Worm (Caenorhabditis elegans) whole organism, L4 larva: ENCODE measurements around the gene vha-11.

Experiments used
- D1046.2 ChIP-seq: fragments of 200-800 bp; sonication (Bioruptor generic); IDR thresholded peaks from 2 replicates; pipeline ENCODE4 v1.3.6; 2022; ENCODE audit warnings: missing genetic modification characterization, missing compliant biosample characterization
- T26A8.4 ChIP-seq: fragments of 200-800 bp; sonication (Bioruptor generic); IDR thresholded peaks from 2 replicates; pipeline ENCODE4 v1.3.6; 2022; ENCODE audit warnings: missing genetic modification characterization, missing compliant biosample characterization
- Y48G9A.11 ChIP-seq: fragments of 200-800 bp; sonication (Bioruptor generic); IDR thresholded peaks from 2 replicates; pipeline ENCODE4 v1.3.6; 2022; ENCODE audit warnings: missing genetic modification reagents, missing genetic modification characterization, missing compliant biosample characterization
- aha-1 ChIP-seq: fragments of 150-350 bp; peaks from one replicate; lab custom pipeline; 2014; ENCODE audit warnings: missing biosample characterization, missing genetic modification characterization
- ama-1 ChIP-seq: fragments of 150-350 bp; optimal IDR thresholded peaks from 2 replicates; lab custom pipeline; 2014; ENCODE audit warnings: inconsistent platforms, mixed read lengths
- attf-4 ChIP-seq: sonication (generic microtip); optimal IDR thresholded peaks from 3 replicates; lab custom pipeline; 2017; ENCODE audit warnings: missing biosample characterization, missing genetic modification characterization
- ceh-20 ChIP-seq: fragments of 200-800 bp; sonication (Bioruptor generic); IDR thresholded peaks from 2 replicates; pipeline ENCODE4 v1.3.6; 2022; ENCODE audit warnings: missing genetic modification reagents, missing genetic modification characterization, missing compliant biosample characterization
- ceh-28 ChIP-seq: fragments of 150-350 bp; optimal IDR thresholded peaks from 2 replicates; lab custom pipeline; 2014; ENCODE audit warnings: missing biosample characterization, missing genetic modification reagents, missing genetic modification characterization
- ceh-82 ChIP-seq: sonication (generic microtip); optimal IDR thresholded peaks from 2 replicates; lab custom pipeline; 2017; ENCODE audit warnings: missing biosample characterization, missing genetic modification characterization
- daf-16 ChIP-seq, 3 experiments: sonication (generic microtip); optimal IDR thresholded peaks; 2 replicates each; lab custom pipeline; 2016 to 2017; ENCODE audit warnings: missing genetic modification characterization in 3 of 3, missing genetic modification reagents in 3 of 3, mild to moderate bottlenecking in 2 of 3, missing compliant biosample characterization in 2 of 3, missing biosample characterization in 1 of 3, moderate library complexity in 1 of 3
- dmd-9 ChIP-seq: fragments of 200-800 bp; sonication (Bioruptor generic); IDR thresholded peaks from 2 replicates; pipeline ENCODE4 v1.3.6; 2022; ENCODE audit warnings: missing genetic modification reagents, missing genetic modification characterization, missing compliant biosample characterization
- dpl-1 ChIP-seq: fragments of 150-350 bp; optimal IDR thresholded peaks from 2 replicates; lab custom pipeline; 2014; ENCODE audit warnings: missing biosample characterization, missing genetic modification reagents, missing genetic modification characterization
- duxl-1 ChIP-seq: sonication (generic microtip); optimal IDR thresholded peaks from 2 replicates; lab custom pipeline; 2016; ENCODE audit warnings: mild to moderate bottlenecking, missing genetic modification characterization, moderate library complexity, missing compliant biosample characterization; ENCODE audit not compliant: poor library complexity
- dve-1 ChIP-seq: sonication (generic microtip); optimal IDR thresholded peaks from 2 replicates; lab custom pipeline; 2017; ENCODE audit warnings: antibody characterized with exemption, mild to moderate bottlenecking, missing genetic modification characterization, missing compliant biosample characterization; ENCODE audit not compliant: insufficient read depth
- fkh-10 ChIP-seq: fragments of 150-350 bp; optimal IDR thresholded peaks from 2 replicates; lab custom pipeline; 2014; ENCODE audit warnings: missing biosample characterization, missing genetic modification reagents, missing genetic modification characterization
- hif-1 ChIP-seq, 2 experiments: sonication (generic microtip); optimal IDR thresholded peaks; 2 replicates each; lab custom pipeline; 2016 to 2017; ENCODE audit warnings: missing compliant biosample characterization in 2 of 2, missing genetic modification characterization in 2 of 2, missing genetic modification reagents in 2 of 2, missing genotype in 2 of 2, mild to moderate bottlenecking in 1 of 2
- hlh-11 ChIP-seq: fragments of 200-800 bp; sonication (Bioruptor generic); optimal IDR thresholded peaks from 2 replicates; lab custom pipeline; 2018; ENCODE audit warnings: mild to moderate bottlenecking, missing genetic modification characterization, missing compliant biosample characterization
- hmg-1.1 ChIP-seq: fragments of 200-800 bp; sonication (Bioruptor generic); IDR thresholded peaks from 2 replicates; pipeline ENCODE4 v1.3.6; 2022; ENCODE audit warnings: missing genetic modification reagents, missing genetic modification characterization, missing compliant biosample characterization
- lim-7 ChIP-seq: fragments of 200-800 bp; sonication (Bioruptor generic); IDR thresholded peaks from 2 replicates; pipeline ENCODE4 v1.3.6; 2022; ENCODE audit warnings: missing genetic modification characterization, missing compliant biosample characterization
- lin-38 ChIP-seq: fragments of 200-800 bp; sonication (Bioruptor generic); IDR thresholded peaks from 2 replicates; pipeline ENCODE4 v1.3.6; 2022; ENCODE audit warnings: missing genetic modification reagents, missing genetic modification characterization, missing compliant biosample characterization
- lsy-2 ChIP-seq, 2 experiments: fragments of 150-350 bp in 1 of 2; sonication (generic microtip) in 1 of 2; optimal IDR thresholded peaks; 2 replicates each; lab custom pipeline; 2014 to 2017; ENCODE audit warnings: missing biosample characterization in 2 of 2, missing genetic modification characterization in 2 of 2
- madf-9 ChIP-seq: fragments of 200-800 bp; sonication (Bioruptor generic); conservative IDR thresholded peaks from 2 replicates; pipeline ENCODE4 v1.3.6; 2022; ENCODE audit warnings: missing genetic modification reagents, missing genetic modification characterization, missing compliant biosample characterization
- mdt-29 ChIP-seq: fragments of 200-800 bp; sonication (Bioruptor generic); IDR thresholded peaks from 2 replicates; pipeline ENCODE4 v1.3.6; 2022; ENCODE audit warnings: missing genetic modification reagents, missing genetic modification characterization, missing compliant biosample characterization
- mep-1 ChIP-seq: fragments of 150-350 bp; sonication (generic microtip); optimal IDR thresholded peaks from 3 replicates; lab custom pipeline; 2014; ENCODE audit warnings: missing biosample characterization, missing genetic modification characterization
- mes-2 ChIP-seq: sonication (generic microtip); optimal IDR thresholded peaks from 2 replicates; lab custom pipeline; 2016; ENCODE audit warnings: missing genotype, mild to moderate bottlenecking, missing genetic modification characterization, missing compliant biosample characterization; ENCODE audit not compliant: poor library complexity, severe bottlenecking
- mxl-3 ChIP-seq: fragments of 200-800 bp; sonication (Bioruptor generic); optimal IDR thresholded peaks from 2 replicates; lab custom pipeline; 2018; ENCODE audit warnings: mild to moderate bottlenecking, missing genetic modification characterization, missing compliant biosample characterization
- nhr-102 ChIP-seq: sonication (generic microtip); optimal IDR thresholded peaks from 2 replicates; lab custom pipeline; 2016; ENCODE audit warnings: mild to moderate bottlenecking, missing genetic modification characterization, moderate library complexity, missing compliant biosample characterization
- nhr-111 ChIP-seq: fragments of 200-800 bp; sonication (Bioruptor generic); optimal IDR thresholded peaks from 2 replicates; lab custom pipeline; 2018; ENCODE audit warnings: mild to moderate bottlenecking, missing genetic modification characterization, missing compliant biosample characterization
- nhr-237 ChIP-seq: sonication (generic microtip); optimal IDR thresholded peaks from 2 replicates; lab custom pipeline; 2017; ENCODE audit warnings: missing biosample characterization, missing genetic modification characterization
- nhr-25 ChIP-seq: sonication (generic microtip); optimal IDR thresholded peaks from 2 replicates; lab custom pipeline; 2017; ENCODE audit warnings: missing genetic modification characterization, mild to moderate bottlenecking, missing compliant biosample characterization, antibody characterized with exemption, moderate library complexity, borderline replicate concordance; ENCODE audit not compliant: insufficient read depth
- nhr-6 ChIP-seq: fragments of 150-350 bp; optimal IDR thresholded peaks from 2 replicates; lab custom pipeline; 2014; ENCODE audit warnings: missing biosample characterization, missing genetic modification characterization
- nhr-76 ChIP-seq: fragments of 150-350 bp; optimal IDR thresholded peaks from 2 replicates; lab custom pipeline; 2014; ENCODE audit warnings: missing biosample characterization, missing genetic modification characterization
- pha-4 ChIP-seq, 2 experiments: fragments of 150-350 bp in 1 of 2; fragments of 200-800 bp in 1 of 2; sonication (Bioruptor generic) in 1 of 2; IDR thresholded peaks in 1 of 2; optimal IDR thresholded peaks in 1 of 2; 2 replicates each; pipeline versions ENCODE4 v1.3.6 to Lab custom; 2014 to 2022; ENCODE audit warnings: missing genetic modification characterization in 2 of 2, missing genetic modification reagents in 2 of 2, missing biosample characterization in 1 of 2, missing compliant biosample characterization in 1 of 2
- rbr-2 ChIP-seq: sonication (generic microtip); optimal IDR thresholded peaks from 2 replicates; lab custom pipeline; 2016; ENCODE audit warnings: missing genotype, missing genetic modification characterization, missing compliant biosample characterization
- sdz-12 ChIP-seq: fragments of 200-800 bp; sonication (Bioruptor generic); optimal IDR thresholded peaks from 2 replicates; lab custom pipeline; 2018; ENCODE audit warnings: mild to moderate bottlenecking, missing genetic modification characterization, missing compliant biosample characterization
- set-16 ChIP-seq: fragments of 200-800 bp; sonication (Bioruptor generic); IDR thresholded peaks from 2 replicates; pipeline ENCODE4 v1.3.6; 2022; ENCODE audit warnings: missing genetic modification reagents, missing genetic modification characterization, missing compliant biosample characterization
- snpc-1.2 ChIP-seq: fragments of 200-800 bp; sonication (Bioruptor generic); IDR thresholded peaks from 2 replicates; pipeline ENCODE4 v1.3.6; 2022; ENCODE audit warnings: missing genetic modification reagents, missing genetic modification characterization, missing compliant biosample characterization
- spr-1 ChIP-seq: sonication (generic microtip); optimal IDR thresholded peaks from 2 replicates; lab custom pipeline; 2016; ENCODE audit warnings: mild to moderate bottlenecking, missing genetic modification characterization, missing compliant biosample characterization
- spr-3 ChIP-seq: fragments of 200-800 bp; sonication (Bioruptor generic); optimal IDR thresholded peaks from 2 replicates; lab custom pipeline; 2018; ENCODE audit warnings: mild to moderate bottlenecking, missing genetic modification characterization, missing compliant biosample characterization
- tra-1 ChIP-seq: fragments of 200-800 bp; sonication (Bioruptor generic); IDR thresholded peaks from 2 replicates; pipeline ENCODE4 v1.3.6; 2022; ENCODE audit warnings: missing genetic modification reagents, missing genetic modification characterization, missing compliant biosample characterization
- zfp-3 ChIP-seq: fragments of 200-800 bp; sonication (Bioruptor generic); conservative IDR thresholded peaks from 2 replicates; pipeline ENCODE4 v1.3.6; 2022; ENCODE audit warnings: missing genetic modification reagents, missing genetic modification characterization, missing compliant biosample characterization
- zip-11 ChIP-seq: fragments of 200-800 bp; sonication (Bioruptor generic); IDR thresholded peaks from 2 replicates; pipeline ENCODE4 v1.3.6; 2022; ENCODE audit warnings: missing genetic modification characterization, missing compliant biosample characterization

The vha-11 gene

ce11 chrIV:2313721-2314683 lies at the start of gene vha-11:
vha-11 (minus strand) TSS chrIV:2314567.
- TF ChIP-seq nhr-76 (tag; lab: Kevin White, UChicago) (no peak), hif-1 (tag; optimal IDR thresholded peaks at IDR 0.05; lab: Kevin White, UChicago) (no peak), mdt-29 (0 out of 2 replicates have a peak, but pooled peaks have one; percentile 7), pha-4 (GFP tag; IDR thresholded peaks at IDR 0.05; lab: Robert Waterston, UW) (peak; percentile 27; the same call in 1 of the 2 replicates), pha-4 (tag; optimal IDR thresholded peaks at IDR 0.05; lab: Kevin White, UChicago) (no peak), spr-3 (no peak), mes-2 (tag; lab: Kevin White, UChicago) (peak; percentile 10), nhr-25 (tag; lab: Kevin White, UChicago) (no peak), madf-9 (0 out of 2 replicates have a peak, but pooled peaks have one; percentile 3), zfp-3 (peak; percentile 51; the same call in 1 of the 2 replicates), nhr-102 (tag; lab: Kevin White, UChicago) (peak; percentile 28), lim-7 (0 out of 2 replicates have a peak, but pooled peaks have one; percentile 4), nhr-237 (no peak), lin-38 (GFP tag; lab: Robert Waterston, UW) (peak; percentile 76), rbr-2 (tag; lab: Kevin White, UChicago) (no peak), hlh-11 (tag; lab: Kevin White, UChicago) (no peak), set-16 (GFP tag; lab: Robert Waterston, UW) (no peak), tra-1 (GFP tag; lab: Robert Waterston, UW) (0 out of 2 replicates have a peak, but pooled peaks have one; percentile 13), dmd-9 (GFP tag; lab: Robert Waterston, UW) (no peak), attf-4 (tag; lab: Kevin White, UChicago) (no peak), T26A8.4 (GFP tag; lab: Robert Waterston, UW) (no peak), zip-11 (no peak), daf-16 (GFP tag; optimal IDR thresholded peaks at IDR 0.05; lab: Kevin White, UChicago) (no peak), daf-16 (tag; optimal IDR thresholded peaks at IDR 0.05; lab: Kevin White, UChicago) (peak; percentile 28), ceh-82 (tag; lab: Kevin White, UChicago) (no peak), sdz-12 (GFP tag; lab: Kevin White, UChicago) (peak; percentile 1), ama-1 (lab: Kevin White, UChicago) (peak; percentile 62), Y48G9A.11 (peak; percentile 56), ceh-20 (GFP tag; lab: Robert Waterston, UW) (no peak), hmg-1.1 (GFP tag; lab: Robert Waterston, UW) (no peak), ceh-28 (peak; percentile 90), aha-1 (tag; lab: Kevin White, UChicago) (peak; percentile 99)

- TF ChIP-seq mxl-3 (GFP tag; lab: Kevin White, UChicago) (no peak), nhr-111 (no peak), daf-16 (GFP tag; optimal IDR thresholded peaks at IDR 0.05; lab: Kevin White, UChicago) (peak in 1 of 2 experiments; percentile 5), daf-16 (tag; optimal IDR thresholded peaks at IDR 0.05; lab: Kevin White, UChicago) (no peak), spr-1 (tag; lab: Kevin White, UChicago) (peak; percentile 5), duxl-1 (tag; lab: Kevin White, UChicago) (peak; percentile 43), pha-4 (GFP tag; IDR thresholded peaks at IDR 0.05; lab: Robert Waterston, UW) (no peak), pha-4 (tag; optimal IDR thresholded peaks at IDR 0.05; lab: Kevin White, UChicago) (no peak), fkh-10 (GFP tag; lab: Kevin White, UChicago) (peak; percentile 20), lin-38 (GFP tag; lab: Robert Waterston, UW) (peak; percentile 72), mep-1 (tag; lab: Kevin White, UChicago) (peak; percentile 62), dve-1 (tag; lab: Kevin White, UChicago) (peak; percentile 51), D1046.2 (GFP tag; lab: Robert Waterston, UW) (no peak), nhr-102 (tag; lab: Kevin White, UChicago) (peak; percentile 33), snpc-1.2 (GFP tag; lab: Robert Waterston, UW) (no peak), nhr-6 (tag; lab: Kevin White, UChicago) (no peak), dpl-1 (peak; percentile 68), lsy-2 (tag; optimal IDR thresholded peaks at IDR 0.05; lab: Kevin White, UChicago) (peak in 1 of 2 experiments; percentile 86)
These were observed 34.5 kb upstream of the vha-11 start, which contains the start of the genes ppgn-1 and tftc-1 for ce11 chrIV:2348862-2349321. ppgn-1 (minus strand) TSS chrIV:2348912. tftc-1 (plus strand) TSS chrIV:2349271.
